Worm (Caenorhabditis elegans): ENCODE results near the gene T07C4.3.

Gene T07C4.3

ce11 chrIII:10357598-10358186 lies 5.7 kb downstream of the T07C4.3 start, which contains the start of gene umps-1 (continued):
- TF ChIP-seq mef-2 (tag; optimal IDR thresholded peaks at IDR 0.05) (no peak), hlh-17 (GFP tag; optimal IDR thresholded peaks at IDR 0.05; ENCODE audit: borderline replicate concordance) (no peak), xbp-1 (tag; optimal IDR thresholded peaks at IDR 0.05) (peak; percentile 76), hpl-2 (GFP tag; optimal IDR thresholded peaks at IDR 0.05) (no peak), tbx-2 (tag; optimal IDR thresholded peaks at IDR 0.05) (peak; percentile 82)

DNA sequence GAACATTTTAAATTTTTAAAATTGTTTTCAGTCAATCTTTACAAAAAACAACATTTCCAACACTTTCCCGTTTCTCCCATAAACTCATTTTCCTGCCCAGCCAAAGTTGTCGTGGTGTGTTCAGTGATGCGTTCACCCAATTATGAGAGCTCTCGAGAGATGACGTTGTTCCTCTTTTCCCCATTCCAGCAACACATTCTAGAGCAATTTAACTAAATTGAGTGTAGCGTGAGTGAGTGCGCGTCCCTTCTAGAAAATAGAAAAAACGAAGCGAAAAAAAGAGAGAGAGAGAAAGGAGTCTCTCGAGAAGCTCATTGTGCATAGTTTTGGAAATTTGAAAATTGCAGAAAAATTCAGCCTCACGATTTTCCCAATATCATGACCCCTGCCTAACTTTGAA lies 6.8 kb downstream of the T07C4.3 start:
- TF ChIP-seq hpl-2 (GFP tag; optimal IDR thresholded peaks at IDR 0.05) (no peak), lsy-2 (tag; optimal IDR thresholded peaks at IDR 0.05) (peak in 1 of 2 experiments; percentile 12), unc-86 (tag; optimal IDR thresholded peaks at IDR 0.05) (no peak), nhr-237 (tag; optimal IDR thresholded peaks at IDR 0.05) (no peak), nhr-20 (tag; optimal IDR thresholded peaks at IDR 0.05) (no peak), ceh-82 (tag; optimal IDR thresholded peaks at IDR 0.05) (no peak), nhr-71 (tag; optimal IDR thresholded peaks at IDR 0.05) (peak; percentile 16), ztf-11 (tag; optimal IDR thresholded peaks at IDR 0.05) (no peak), rnt-1 (tag; optimal IDR thresholded peaks at IDR 0.05) (no peak), lin-14 (GFP tag; optimal IDR thresholded peaks at IDR 0.05) (peak; percentile 68), unc-62 (GFP tag; optimal IDR thresholded peaks at IDR 0.05) (no peak), ceh-88 (GFP tag; IDR thresholded peaks at IDR 0.05) (no peak), zip-4 (GFP tag; optimal IDR thresholded peaks at IDR 0.05) (no peak), fkh-10 (GFP tag; optimal IDR thresholded peaks at IDR 0.05) (peak; percentile 22), vab-15 (tag; optimal IDR thresholded peaks at IDR 0.05) (no peak), dpl-1 (GFP tag; optimal IDR thresholded peaks at IDR 0.05) (no peak), lir-3 (tag; optimal IDR thresholded peaks at IDR 0.05; ENCODE audit: poor library complexity) (no peak), jun-1 (tag; optimal IDR thresholded peaks at IDR 0.05) (no peak), hlh-17 (GFP tag; optimal IDR thresholded peaks at IDR 0.05; ENCODE audit: borderline replicate concordance) (no peak), ceh-8 (GFP tag; optimal IDR thresholded peaks at IDR 0.05) (no peak), alr-1 (tag; optimal IDR thresholded peaks at IDR 0.05; ENCODE audit: borderline replicate concordance) (no peak), unc-98 (GFP tag; IDR thresholded peaks at IDR 0.05) (no peak), lin-39 (tag; optimal IDR thresholded peaks at IDR 0.05) (no peak), sox-4 (tag; optimal IDR thresholded peaks at IDR 0.05) (no peak), nhr-19 (GFP tag; conservative IDR thresholded peaks at IDR 0.05) (no peak), aha-1 (tag; optimal IDR thresholded peaks at IDR 0.05) (no peak)

ce11 chrIII:10359916-10360315 lies 8.0 kb downstream of the T07C4.3 start:
- TF ChIP-seq ztf-4 (tag; optimal IDR thresholded peaks at IDR 0.05) (no peak), nhr-85 (tag) (peak; percentile 10), lin-14 (GFP tag; optimal IDR thresholded peaks at IDR 0.05) (peak; percentile 22)

DNA sequence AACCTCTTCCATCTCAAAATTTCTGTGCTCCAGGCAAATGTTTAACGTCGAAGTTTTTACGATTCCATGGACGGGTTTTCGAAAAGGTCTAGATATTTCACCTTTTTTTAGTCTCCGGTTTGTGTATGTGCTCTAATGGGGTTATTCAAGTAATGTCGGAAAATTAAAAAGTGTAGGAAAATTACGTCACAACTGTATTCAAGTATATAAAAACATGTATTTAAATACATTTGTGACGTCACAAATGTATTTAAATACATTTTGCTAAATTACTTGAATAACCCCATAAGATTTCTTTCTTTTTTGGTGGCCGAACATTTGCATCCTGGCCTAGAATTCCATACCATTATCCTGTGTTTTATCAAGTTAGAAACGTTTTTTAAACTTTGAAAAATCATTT lies 9.5 kb downstream of the T07C4.3 start:
- TF ChIP-seq ztf-4 (tag; optimal IDR thresholded peaks at IDR 0.05) (no peak), unc-62 (GFP tag; optimal IDR thresholded peaks at IDR 0.05) (no peak), ama-1 (optimal IDR thresholded peaks at IDR 0.05) (no peak), dpl-1 (GFP tag; optimal IDR thresholded peaks at IDR 0.05) (no peak), nhr-90 (tag; optimal IDR thresholded peaks at IDR 0.05; ENCODE audit: poor library complexity) (no peak), alr-1 (tag; optimal IDR thresholded peaks at IDR 0.05; ENCODE audit: borderline replicate concordance) (no peak), ztf-11 (tag; optimal IDR thresholded peaks at IDR 0.05) (no peak), blmp-1 (tag; optimal IDR thresholded peaks at IDR 0.05) (no peak)

DNA sequence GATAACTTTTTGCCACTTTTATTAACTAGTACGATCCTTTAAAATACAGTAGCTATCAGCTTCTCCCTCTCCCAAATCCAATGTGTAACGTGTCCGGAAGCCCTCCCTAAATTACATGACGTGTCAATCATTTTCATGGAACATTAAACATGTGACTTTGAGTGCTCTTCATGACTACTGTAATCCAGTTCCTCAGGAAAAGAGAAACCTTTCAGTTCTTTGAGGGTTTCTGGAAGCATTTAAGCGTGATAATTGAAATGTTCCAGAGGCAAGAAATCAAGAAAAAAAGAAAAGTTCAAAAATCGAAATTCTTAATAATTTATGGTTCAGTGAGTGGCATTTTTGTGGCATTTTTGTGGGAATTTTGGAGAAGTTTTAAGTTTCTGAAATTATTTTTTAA lies 11.0 kb downstream of the T07C4.3 start:
- TF ChIP-seq unc-130 (tag; optimal IDR thresholded peaks at IDR 0.05) = no peak
- peak in 1 of 2 experiments; percentile 29 for TF ChIP-seq lsy-2 (tag; optimal IDR thresholded peaks at IDR 0.05)
- TF ChIP-seq dsc-1 (tag; optimal IDR thresholded peaks at IDR 0.05) = peak; percentile 64
- TF ChIP-seq ceh-63 (GFP tag; optimal IDR thresholded peaks at IDR 0.05) = no peak
- TF ChIP-seq fos-1 (tag; optimal IDR thresholded peaks at IDR 0.05) = no peak
- TF ChIP-seq pax-3 (tag; optimal IDR thresholded peaks at IDR 0.05) = peak; percentile 12
- TF ChIP-seq fkh-8 (tag; optimal IDR thresholded peaks at IDR 0.05) = peak; percentile 60
- no peak for TF ChIP-seq fkh-4 (tag; optimal IDR thresholded peaks at IDR 0.05; ENCODE audit: borderline replicate concordance)
- TF ChIP-seq F16B12.6 (tag; optimal IDR thresholded peaks at IDR 0.05) = no peak
- no peak for TF ChIP-seq C04F5.9 (tag; optimal IDR thresholded peaks at IDR 0.05)
